Fruit fly (Drosophila melanogaster) whole organism, embryonic: ENCODE data around the gene CG43448.

Experiments
- Atf6 ChIP-seq: fragments of 200-800 bp; sonication (Bioruptor generic); IDR thresholded peaks from 2 replicates; pipeline ENCODE4 v1.3.6; 2022; ENCODE audit warnings: missing biosample characterization, missing genetic modification characterization
- CG10147 ChIP-seq: fragments of 200-800 bp; sonication (Bioruptor generic); optimal IDR thresholded peaks from 2 replicates; lab custom pipeline; 2019; ENCODE audit warnings: missing biosample characterization, mild to moderate bottlenecking, missing genetic modification characterization, moderate library complexity
- CG10366 ChIP-seq: fragments of 200-800 bp; sonication (Bioruptor generic); IDR thresholded peaks from 2 replicates; pipeline ENCODE4 v1.3.6; 2022; ENCODE audit warnings: missing biosample characterization, missing genetic modification characterization
- CG11560 ChIP-seq: fragments of 200-800 bp; sonication (Bioruptor generic); IDR thresholded peaks from 3 replicates; pipeline ENCODE4 v1.3.6; 2022; ENCODE audit warnings: missing biosample characterization, missing genetic modification characterization
- CG13775 ChIP-seq: fragments of 200-800 bp; sonication (Bioruptor generic); optimal IDR thresholded peaks from 3 replicates; lab custom pipeline; 2017; ENCODE audit warnings: missing biosample characterization, mild to moderate bottlenecking, missing genetic modification characterization
- CG14050 ChIP-seq: fragments of 200-800 bp; sonication (Bioruptor generic); IDR thresholded peaks from 3 replicates; pipeline ENCODE4 v1.3.6; 2022; ENCODE audit warnings: missing biosample characterization, missing genetic modification characterization
- CG14860 ChIP-seq: fragments of 200-800 bp; sonication (Bioruptor generic); IDR thresholded peaks from 3 replicates; pipeline ENCODE4 v1.3.6; 2022; ENCODE audit warnings: missing biosample characterization, missing genetic modification characterization; ENCODE audit not compliant: partially characterized antibody
- CG15073 ChIP-seq: fragments of 200-800 bp; sonication (Bioruptor generic); optimal IDR thresholded peaks from 2 replicates; lab custom pipeline; 2016; ENCODE audit warnings: missing biosample characterization, missing genetic modification characterization
- CG17186 ChIP-seq: fragments of 200-800 bp; sonication (Bioruptor generic); optimal IDR thresholded peaks from 3 replicates; lab custom pipeline; 2017; ENCODE audit warnings: missing biosample characterization, missing genetic modification reagents, missing genetic modification characterization
- CG17802 ChIP-seq: fragments of 200-800 bp; sonication (Bioruptor generic); optimal IDR thresholded peaks from 2 replicates; lab custom pipeline; 2018; ENCODE audit warnings: missing biosample characterization, mild to moderate bottlenecking, missing genetic modification characterization, moderate library complexity
- CG2116 ChIP-seq: fragments of 200-800 bp; sonication (Bioruptor generic); optimal IDR thresholded peaks from 3 replicates; lab custom pipeline; 2018; ENCODE audit warnings: missing biosample characterization, mild to moderate bottlenecking, missing genetic modification characterization
- CG2678 ChIP-seq: fragments of 200-800 bp; sonication (Bioruptor generic); optimal IDR thresholded peaks from 3 replicates; lab custom pipeline; 2019; ENCODE audit warnings: missing biosample characterization, mild to moderate bottlenecking, missing genetic modification characterization, moderate library complexity
- CG2712 ChIP-seq: fragments of 200-800 bp; optimal IDR thresholded peaks from 3 replicates; lab custom pipeline; 2019; ENCODE audit warnings: missing biosample characterization, mild to moderate bottlenecking, missing genetic modification characterization, moderate library complexity
- CG30403 ChIP-seq: fragments of 200-800 bp; sonication (Bioruptor generic); optimal IDR thresholded peaks from 3 replicates; lab custom pipeline; 2016; ENCODE audit warnings: missing biosample characterization, missing genetic modification characterization
- CG32772 ChIP-seq: fragments of 200-800 bp; sonication (Bioruptor generic); IDR thresholded peaks from 2 replicates; pipeline ENCODE4 v1.3.6; 2022; ENCODE audit warnings: missing biosample characterization, missing genetic modification characterization
- CG3281 ChIP-seq: fragments of 200-800 bp; sonication (Bioruptor generic); optimal IDR thresholded peaks from 3 replicates; lab custom pipeline; 2017; ENCODE audit warnings: missing biosample characterization, mild to moderate bottlenecking, missing genetic modification characterization
- CG4617 ChIP-seq: fragments of 200-800 bp; sonication (Bioruptor generic); optimal IDR thresholded peaks from 3 replicates; lab custom pipeline; 2016; ENCODE audit warnings: missing biosample characterization, missing genetic modification characterization, borderline replicate concordance
- CG6254 ChIP-seq: fragments of 200-800 bp; sonication (Bioruptor generic); optimal IDR thresholded peaks from 3 replicates; lab custom pipeline; 2017; ENCODE audit warnings: mild to moderate bottlenecking, missing biosample characterization, missing genetic modification reagents, missing genetic modification characterization
- CG6683 ChIP-seq: fragments of 200-800 bp; sonication (Bioruptor generic); optimal IDR thresholded peaks from 2 replicates; lab custom pipeline; 2017; ENCODE audit warnings: missing biosample characterization, mild to moderate bottlenecking, missing genetic modification characterization, missing genetic modification reagents
- CG6689 ChIP-seq: fragments of 200-800 bp; sonication (Bioruptor generic); IDR thresholded peaks from 2 replicates; pipeline ENCODE4 v1.3.6; 2022; ENCODE audit warnings: missing biosample characterization, missing genetic modification characterization
- CG6854 ChIP-seq: fragments of 200-800 bp; sonication (Bioruptor generic); optimal IDR thresholded peaks from 3 replicates; lab custom pipeline; 2017; ENCODE audit warnings: missing biosample characterization, mild to moderate bottlenecking, missing genetic modification characterization
- CG8765 ChIP-seq: fragments of 200-800 bp; sonication (Bioruptor generic); IDR thresholded peaks from 2 replicates; pipeline ENCODE4 v1.3.6; 2022; ENCODE audit warnings: missing biosample characterization, missing genetic modification characterization
- CHES-1-like ChIP-seq: fragments of 200-800 bp; sonication (Bioruptor generic); optimal IDR thresholded peaks from 2 replicates; lab custom pipeline; 2016; ENCODE audit warnings: missing biosample characterization, missing genetic modification characterization
- ERR ChIP-seq: fragments of 200-800 bp; sonication (Bioruptor generic); optimal IDR thresholded peaks from 2 replicates; lab custom pipeline; 2016; ENCODE audit warnings: missing biosample characterization, missing genetic modification characterization
- Elba2 ChIP-seq: fragments of 200-800 bp; sonication (Bioruptor generic); optimal IDR thresholded peaks from 3 replicates; lab custom pipeline; 2016; ENCODE audit warnings: missing biosample characterization, missing genetic modification characterization
- HLH3B ChIP-seq: fragments of 200-800 bp; sonication (Bioruptor generic); IDR thresholded peaks from 2 replicates; pipeline ENCODE4 v1.3.6; 2022; ENCODE audit warnings: missing biosample characterization, missing genetic modification characterization
- HLH4C ChIP-seq: fragments of 200-800 bp; sonication (Bioruptor generic); IDR thresholded peaks from 3 replicates; pipeline ENCODE4 v1.3.6; 2022; ENCODE audit warnings: missing biosample characterization, missing genetic modification characterization; ENCODE audit not compliant: partially characterized antibody
- HmgD ChIP-seq: fragments of 200-800 bp; sonication (Bioruptor generic); optimal IDR thresholded peaks from 3 replicates; lab custom pipeline; 2016; ENCODE audit warnings: missing biosample characterization, missing genetic modification characterization
- Hmx ChIP-seq: fragments of 200-800 bp; sonication (Bioruptor generic); optimal IDR thresholded peaks from 2 replicates; lab custom pipeline; 2016; ENCODE audit warnings: missing biosample characterization, missing genetic modification characterization
- Hr3 ChIP-seq: fragments of 200-800 bp; sonication (Bioruptor generic); optimal IDR thresholded peaks from 3 replicates; lab custom pipeline; 2016; ENCODE audit warnings: missing biosample characterization, missing genetic modification characterization
- NfI ChIP-seq: fragments of 200-800 bp; sonication (Bioruptor generic); optimal IDR thresholded peaks from 3 replicates; lab custom pipeline; 2018; ENCODE audit warnings: missing biosample characterization, mild to moderate bottlenecking, missing genetic modification characterization, moderate library complexity
- Scr ChIP-seq: fragments of 200-800 bp; sonication (Bioruptor generic); IDR thresholded peaks from 2 replicates; pipeline ENCODE4 v1.3.6; 2022; ENCODE audit warnings: missing biosample characterization, missing genetic modification characterization; ENCODE audit not compliant: partially characterized antibody
- Sry-δ ChIP-seq: fragments of 200-800 bp; sonication (Bioruptor generic); optimal IDR thresholded peaks from 2 replicates; lab custom pipeline; 2016; ENCODE audit warnings: missing biosample characterization, missing genetic modification characterization
- Ssrp ChIP-seq: fragments of 200-800 bp; sonication (Bioruptor generic); optimal IDR thresholded peaks from 2 replicates; lab custom pipeline; 2018; ENCODE audit warnings: missing biosample characterization, mild to moderate bottlenecking, missing genetic modification characterization, moderate library complexity
- Taf1 ChIP-seq: fragments of 200-800 bp; sonication (Bioruptor generic); IDR thresholded peaks from 2 replicates; pipeline ENCODE4 v1.3.6; 2022; ENCODE audit warnings: missing biosample characterization, missing genetic modification characterization
- al ChIP-seq: fragments of 200-800 bp; sonication (Bioruptor generic); IDR thresholded peaks from 2 replicates; pipeline ENCODE4 v1.3.6; 2022; ENCODE audit warnings: missing biosample characterization, missing genetic modification characterization
- ase ChIP-seq: fragments of 200-800 bp; sonication (Bioruptor generic); IDR thresholded peaks from 3 replicates; pipeline ENCODE4 v1.3.6; 2022; ENCODE audit warnings: missing biosample characterization, missing genetic modification characterization
- ash1 ChIP-seq: fragments of 200-800 bp; sonication (Bioruptor generic); optimal IDR thresholded peaks from 2 replicates; lab custom pipeline; 2018; ENCODE audit warnings: missing biosample characterization, mild to moderate bottlenecking, missing genetic modification characterization
- cas ChIP-seq: fragments of 200-800 bp; sonication (Bioruptor generic); IDR thresholded peaks from 2 replicates; pipeline ENCODE4 v1.3.6; 2022; ENCODE audit warnings: missing biosample characterization, missing genetic modification characterization
- chm ChIP-seq: fragments of 200-800 bp; sonication (Bioruptor generic); IDR thresholded peaks from 2 replicates; pipeline ENCODE4 v1.3.6; 2022; ENCODE audit warnings: missing biosample characterization, missing genetic modification characterization
- chn ChIP-seq: fragments of 200-800 bp; sonication (Bioruptor generic); optimal IDR thresholded peaks from 2 replicates; lab custom pipeline; 2016; ENCODE audit warnings: missing biosample characterization, missing genetic modification characterization
- crc ChIP-seq: fragments of 200-800 bp; sonication (Bioruptor generic); optimal IDR thresholded peaks from 2 replicates; lab custom pipeline; 2016; ENCODE audit warnings: missing biosample characterization, missing genetic modification characterization
- gce ChIP-seq: fragments of 200-800 bp; sonication (Bioruptor generic); IDR thresholded peaks from 3 replicates; pipeline ENCODE4 v1.3.6; 2022; ENCODE audit warnings: missing biosample characterization, missing genetic modification characterization
- ham ChIP-seq: fragments of 200-800 bp; sonication (Bioruptor generic); IDR thresholded peaks from 2 replicates; pipeline ENCODE4 v1.3.6; 2022; ENCODE audit warnings: missing biosample characterization, missing genetic modification characterization
- hth ChIP-seq: fragments of >200 bp; optimal IDR thresholded peaks from 2 replicates; lab custom pipeline; 2017; ENCODE audit warnings: inconsistent platforms
- lilli ChIP-seq: fragments of 200-800 bp; sonication (Bioruptor generic); optimal IDR thresholded peaks from 3 replicates; lab custom pipeline; 2016; ENCODE audit warnings: missing biosample characterization, missing genetic modification characterization
- odd ChIP-seq: fragments of 200-800 bp; sonication (Bioruptor generic); optimal IDR thresholded peaks from 2 replicates; lab custom pipeline; 2017; ENCODE audit warnings: missing biosample characterization, mild to moderate bottlenecking, missing genetic modification characterization
- pb ChIP-seq: fragments of 200-800 bp; sonication (Bioruptor generic); optimal IDR thresholded peaks from 3 replicates; lab custom pipeline; 2016; ENCODE audit warnings: missing biosample characterization, missing genetic modification characterization
- repo ChIP-seq: fragments of 200-800 bp; sonication (Bioruptor generic); optimal IDR thresholded peaks from 2 replicates; lab custom pipeline; 2016; ENCODE audit warnings: missing biosample characterization, missing genetic modification characterization
- tap ChIP-seq: fragments of 200-800 bp; optimal IDR thresholded peaks from 3 replicates; lab custom pipeline; 2019; ENCODE audit warnings: missing biosample characterization, mild to moderate bottlenecking, missing genetic modification characterization, moderate library complexity
- tgo ChIP-seq: fragments of 200-800 bp; sonication (Bioruptor generic); IDR thresholded peaks from 3 replicates; pipeline ENCODE4 v1.3.6; 2022; ENCODE audit warnings: missing biosample characterization, missing genetic modification characterization
- wdn ChIP-seq: fragments of 200-800 bp; sonication (Bioruptor generic); IDR thresholded peaks from 2 replicates; pipeline ENCODE4 v1.3.6; 2022; ENCODE audit warnings: missing biosample characterization, missing genetic modification characterization
- z ChIP-seq: fragments of 200-800 bp; sonication (Bioruptor generic); IDR thresholded peaks from 3 replicates; pipeline ENCODE4 v1.3.6; 2022; ENCODE audit warnings: missing biosample characterization, missing genetic modification characterization

The CG43448 gene

dm6 chr3R:30235253-30235652 is 2.3 kb downstream of the CG43448 start:
- TF ChIP-seq HLH4C (GFP tag; lab: Robert Waterston, UW) (no peak), HmgD (GFP tag; lab: Kevin White, UChicago) (no peak), CG8765 (GFP tag; lab: Robert Waterston, UW) (no peak), CG2712 (tag; lab: Kevin White, UChicago) (peak; percentile 40), CG6689 (GFP tag; lab: Robert Waterston, UW) (peak; percentile 57), odd (GFP tag; lab: Kevin White, UChicago) (no peak), CG2678 (tag; lab: Kevin White, UChicago) (peak; percentile 64), Ssrp (peak; percentile 37), CG15073 (GFP tag; lab: Kevin White, UChicago) (no peak), Hr3 (GFP tag; lab: Kevin White, UChicago) (no peak), CG17186 (GFP tag; lab: Kevin White, UChicago) (no peak), tgo (GFP tag; lab: Robert Waterston, UW) (peak; percentile 37; the same call in 1 of the 3 replicates), CG4617 (GFP tag; lab: Kevin White, UChicago) (no peak), CG11560 (tag; lab: Robert Waterston, UW) (no peak), Taf1 (no peak), wdn (no peak), CG13775 (GFP tag; lab: Kevin White, UChicago) (no peak), gce (GFP tag; lab: Robert Waterston, UW) (no peak), CG6683 (GFP tag; lab: Kevin White, UChicago) (peak; percentile 21), CG10147 (no peak), CG6854 (GFP tag; lab: Kevin White, UChicago) (no peak), z (no peak), chm (GFP tag; lab: Robert Waterston, UW) (no peak), al (no peak), ham (GFP tag; lab: Robert Waterston, UW) (no peak), CG3281 (GFP tag; lab: Kevin White, UChicago) (peak; percentile 38), CG30403 (GFP tag; lab: Kevin White, UChicago) (no peak), lilli (GFP tag; lab: Kevin White, UChicago) (no peak), hth (no peak), pb (GFP tag; lab: Kevin White, UChicago) (no peak), repo (no peak), ERR (GFP tag; lab: Kevin White, UChicago) (no peak), CG10366 (GFP tag; lab: Robert Waterston, UW) (peak; percentile 26; the same call in 1 of the 2 replicates), HLH3B (GFP tag; lab: Robert Waterston, UW) (peak; percentile 57; the same call in 1 of the 2 replicates), Elba2 (GFP tag; lab: Kevin White, UChicago) (no peak), Atf6 (peak; percentile 43; the same call in 1 of the 2 replicates), NfI (GFP tag; lab: Kevin White, UChicago) (no peak), CG17802 (no peak), ash1 (GFP tag; lab: Kevin White, UChicago) (no peak), Hmx (GFP tag; lab: Kevin White, UChicago) (no peak), CG6254 (peak; percentile 23), tap (peak; percentile 35), Sry-δ (GFP tag; lab: Kevin White, UChicago) (no peak), CG2116 (GFP tag; lab: Kevin White, UChicago) (no peak), Scr (GFP tag; lab: Robert Waterston, UW) (no peak), ase (GFP tag; lab: Robert Waterston, UW) (no peak), CG32772 (0 out of 2 replicates have a peak, but pooled peaks have one; percentile 10), cas (GFP tag; lab: Robert Waterston, UW) (no peak), CG14860 (no peak), CHES-1-like (GFP tag; lab: Kevin White, UChicago) (no peak), chn (no peak), CG14050 (no peak), crc (GFP tag; lab: Kevin White, UChicago) (no peak)
